Worm (Caenorhabditis elegans): ENCODE results near the gene hal-3.

- no peak for TF ChIP-seq ztf-23 (GFP tag; IDR thresholded peaks at IDR 0.05)
- TF ChIP-seq cog-1 (tag; optimal IDR thresholded peaks at IDR 0.05) = no peak
- TF ChIP-seq flt-1 (GFP tag; IDR thresholded peaks at IDR 0.05) = no peak
- no peak for TF ChIP-seq med-1 (GFP tag; optimal IDR thresholded peaks at IDR 0.05; ENCODE audit: insufficient read depth)
- TF ChIP-seq T22C8.4 (GFP tag; IDR thresholded peaks at IDR 0.05) = no peak
- no peak for TF ChIP-seq klf-2 (GFP tag; conservative IDR thresholded peaks at IDR 0.05)
Observed at ce11 chrII:9596401-9596800, 20.5 kb downstream of the hal-3 start, which contains the start of gene E02H1.6.
